Worm (Caenorhabditis elegans): ENCODE data around the gene F23B12.4.

F23B12.4 gene

DNA sequence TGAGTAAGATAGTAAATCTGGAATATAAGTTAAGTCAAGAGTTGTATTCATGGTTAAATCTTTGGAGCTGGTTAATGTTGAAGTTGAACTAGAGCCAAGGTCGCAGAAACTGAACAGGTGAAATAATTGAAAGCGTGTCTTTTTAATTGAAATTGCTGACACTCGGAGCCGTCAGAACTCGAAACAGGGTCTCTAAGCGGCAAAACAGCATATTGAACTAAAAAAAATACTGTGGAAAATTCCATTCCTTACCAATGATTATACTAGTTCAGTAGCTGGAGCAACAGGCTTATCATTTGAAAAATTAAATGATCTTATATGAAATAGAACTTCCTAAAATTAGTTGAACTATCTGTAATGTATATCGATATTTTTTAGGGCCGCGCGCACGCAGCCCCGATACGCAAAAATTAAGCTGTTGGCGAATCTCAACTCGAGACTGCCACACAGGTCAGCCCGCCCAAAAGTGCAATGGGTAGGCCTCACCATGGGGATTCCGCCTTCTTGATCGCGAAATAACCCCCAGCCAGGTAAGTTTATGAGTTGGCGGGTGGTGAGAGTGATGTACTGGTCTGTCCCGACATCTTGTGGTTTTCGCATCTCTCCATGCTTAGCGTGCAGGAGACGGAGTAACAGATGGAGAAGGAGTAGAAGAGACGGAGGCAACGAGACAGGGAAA lies 27.4 kb downstream of the F23B12.4 start, which contains the start of gene srz-97 (continued):
- TF ChIP-seq gei-17 (GFP tag; optimal IDR thresholded peaks at IDR 0.05) (no peak), B0035.1 (tag; optimal IDR thresholded peaks at IDR 0.05) (no peak), ztf-25 (GFP tag; IDR thresholded peaks at IDR 0.05) (no peak), lin-40 (tag; optimal IDR thresholded peaks at IDR 0.05) (no peak), ceh-40 (GFP tag; IDR thresholded peaks at IDR 0.05) (0 out of 2 replicates have a peak, but pooled peaks have one; percentile 15), Y95B8A.8 (GFP tag; IDR thresholded peaks at IDR 0.05) (peak; percentile 83; the same call in 1 of the 2 replicates), rec-8 (tag; optimal IDR thresholded peaks at IDR 0.05) (no peak), F57C9.4 (tag; optimal IDR thresholded peaks at IDR 0.05) (no peak), B0261.1 (tag; optimal IDR thresholded peaks at IDR 0.05) (peak; percentile 17), hmg-20 (GFP tag; IDR thresholded peaks at IDR 0.05) (0 out of 2 replicates have a peak, but pooled peaks have one; percentile 45), xnd-1 (tag; optimal IDR thresholded peaks at IDR 0.05) (peak; percentile 21), madf-10 (tag; optimal IDR thresholded peaks at IDR 0.05) (peak; percentile 12), F33H1.4 (GFP tag; IDR thresholded peaks at IDR 0.05) (peak; percentile 35; the same call in 1 of the 2 replicates), ceh-91 (GFP tag; IDR thresholded peaks at IDR 0.05) (no peak), die-1 (tag; optimal IDR thresholded peaks at IDR 0.05) (peak; percentile 32)

DNA sequence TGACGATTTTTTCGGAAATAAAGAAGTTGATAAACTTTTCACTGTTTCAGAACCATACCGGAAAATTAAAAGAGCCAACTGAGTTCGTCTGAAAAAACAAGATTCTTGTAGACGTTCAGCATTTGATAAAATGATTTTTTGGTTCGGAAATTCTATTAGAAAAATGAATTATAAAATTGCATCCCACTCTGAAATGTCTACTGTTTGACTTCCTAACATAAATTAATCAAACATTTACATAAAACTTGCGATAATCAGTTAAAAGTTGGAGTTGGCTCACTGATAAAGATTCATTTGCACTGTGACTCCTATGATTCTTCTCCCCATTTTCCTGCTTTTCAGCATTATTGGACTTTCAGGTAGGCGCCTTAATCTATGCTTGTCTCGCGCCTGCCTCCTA lies 28.0 kb downstream of the F23B12.4 start, which contains the start of gene clec-57:
clec-57 (plus strand) TSS at position 301 of the 400 bp plus-strand sequence.
- TF ChIP-seq F52B5.7 (tag; optimal IDR thresholded peaks at IDR 0.05) (no peak), attf-3 (GFP tag; conservative IDR thresholded peaks at IDR 0.05) (no peak), snpc-3.4 (tag; optimal IDR thresholded peaks at IDR 0.05) (no peak), rcor-1 (GFP tag; IDR thresholded peaks at IDR 0.05) (no peak), pbrm-1 (GFP tag; IDR thresholded peaks at IDR 0.05) (no peak), F33H1.4 (GFP tag; IDR thresholded peaks at IDR 0.05) (no peak), fkh-3 (tag; optimal IDR thresholded peaks at IDR 0.05) (no peak), somi-1 (GFP tag; optimal IDR thresholded peaks at IDR 0.05) (no peak), Y53F4B.3 (GFP tag; IDR thresholded peaks at IDR 0.05) (no peak), nfya-1 (tag; optimal IDR thresholded peaks at IDR 0.05; ENCODE audit: borderline replicate concordance, insufficient read depth) (no peak), hsf-1 (GFP tag; IDR thresholded peaks at IDR 0.05) (no peak), attf-5 (GFP tag; optimal IDR thresholded peaks at IDR 0.05) (no peak), nfya-2 (GFP tag; IDR thresholded peaks at IDR 0.05) (no peak), athp-1 (tag; optimal IDR thresholded peaks at IDR 0.05) (no peak)

DNA sequence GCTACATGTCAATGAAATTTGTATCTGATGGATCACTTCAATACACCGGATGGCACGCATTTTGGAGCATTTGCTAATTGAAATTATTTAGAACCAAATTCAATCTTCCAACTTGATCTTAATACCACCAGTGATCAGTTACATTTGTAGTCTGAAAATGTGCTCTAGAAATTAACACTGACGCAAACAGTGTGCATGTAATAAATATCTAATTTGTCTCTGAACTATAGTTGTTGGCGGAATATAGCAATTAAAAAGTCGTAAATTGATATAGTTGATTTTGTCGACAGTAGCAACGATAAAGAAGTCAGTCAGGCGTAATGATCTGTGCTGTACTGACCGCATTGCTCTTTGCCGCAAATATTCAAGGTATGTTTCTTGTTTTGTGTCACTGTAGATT lies 31.3 kb downstream of the F23B12.4 start, which contains the start of gene clec-227:
clec-227 (plus strand) TSS at position 301 of the 400 bp plus-strand sequence.
- no peak for TF ChIP-seq him-1 (tag; optimal IDR thresholded peaks at IDR 0.05)
- no peak for TF ChIP-seq egl-44 (GFP tag; IDR thresholded peaks at IDR 0.05)
- no peak for TF ChIP-seq hrde-1 (tag; optimal IDR thresholded peaks at IDR 0.05; ENCODE audit: borderline replicate concordance)
- no peak for TF ChIP-seq T26A5.8 (tag; optimal IDR thresholded peaks at IDR 0.05)
- no peak for TF ChIP-seq lin-54 (GFP tag; optimal IDR thresholded peaks at IDR 0.05)
- TF ChIP-seq B0019.2 (GFP tag; conservative IDR thresholded peaks at IDR 0.05), result no peak
- TF ChIP-seq hmg-20 (GFP tag; IDR thresholded peaks at IDR 0.05), result no peak
- TF ChIP-seq ztf-28 (GFP tag; IDR thresholded peaks at IDR 0.05), result no peak
- TF ChIP-seq nfya-1 (tag; optimal IDR thresholded peaks at IDR 0.05; ENCODE audit: borderline replicate concordance, insufficient read depth), result no peak
- TF ChIP-seq F33H1.4 (GFP tag; IDR thresholded peaks at IDR 0.05), result no peak
- no peak for TF ChIP-seq tbp1 (GFP tag; optimal IDR thresholded peaks at IDR 0.05)
- TF ChIP-seq B0035.1 (tag; optimal IDR thresholded peaks at IDR 0.05), result no peak
- TF ChIP-seq dpl-1 (GFP tag; optimal IDR thresholded peaks at IDR 0.05), result no peak
- TF ChIP-seq C06A6.2 (GFP tag; conservative IDR thresholded peaks at IDR 0.05), result no peak
- no peak for TF ChIP-seq nhr-80 (tag; optimal IDR thresholded peaks at IDR 0.05)
- no peak for TF ChIP-seq mcd-1 (GFP tag; IDR thresholded peaks at IDR 0.05)
- TF ChIP-seq ekl-4 (GFP tag; IDR thresholded peaks at IDR 0.05), result no peak
- no peak for TF ChIP-seq D2030.7 (GFP tag; IDR thresholded peaks at IDR 0.05)
- no peak for TF ChIP-seq xnd-1 (tag; optimal IDR thresholded peaks at IDR 0.05)
- TF ChIP-seq die-1 (tag; optimal IDR thresholded peaks at IDR 0.05), result no peak

Data from whole organism, young adult.